Worm (Caenorhabditis elegans): ENCODE results near the gene F26F12.5.

F26F12.5 gene

ce11 chrV:5848015-5848609 lies 16.9 kb downstream of the F26F12.5 start:
- TF ChIP-seq med-1 (GFP tag; optimal IDR thresholded peaks at IDR 0.05; ENCODE audit: insufficient read depth) (no peak), ztf-29 (GFP tag; IDR thresholded peaks at IDR 0.05) (no peak), cog-1 (tag; optimal IDR thresholded peaks at IDR 0.05) (no peak)

- TF ChIP-seq flt-1 (GFP tag; IDR thresholded peaks at IDR 0.05) (no peak), klf-2 (GFP tag; conservative IDR thresholded peaks at IDR 0.05) (no peak), tab-1 (GFP tag; IDR thresholded peaks at IDR 0.05) (no peak)
These were observed 18.3 kb downstream of the F26F12.5 start for ce11 chrV:5846729-5847128.

ce11 chrV:5845669-5846189 lies 19.3 kb downstream of the F26F12.5 start, which contains the start of gene F26F12.3:
Gene F26F12.3 (minus strand): TSS chrV:5845719.
- TF ChIP-seq tab-1 (GFP tag; IDR thresholded peaks at IDR 0.05) (no peak), ztf-29 (GFP tag; IDR thresholded peaks at IDR 0.05) (no peak), klf-2 (GFP tag; conservative IDR thresholded peaks at IDR 0.05) (no peak), ref-1 (GFP tag; conservative IDR thresholded peaks at IDR 0.05) (no peak), cog-1 (tag; optimal IDR thresholded peaks at IDR 0.05) (no peak), ztf-23 (GFP tag; IDR thresholded peaks at IDR 0.05) (no peak), flt-1 (GFP tag; IDR thresholded peaks at IDR 0.05) (no peak), med-1 (GFP tag; optimal IDR thresholded peaks at IDR 0.05; ENCODE audit: insufficient read depth) (no peak), T22C8.4 (GFP tag; IDR thresholded peaks at IDR 0.05) (no peak)

- no peak for TF ChIP-seq flt-1 (GFP tag; IDR thresholded peaks at IDR 0.05)
- no peak for TF ChIP-seq T22C8.4 (GFP tag; IDR thresholded peaks at IDR 0.05)
- TF ChIP-seq tab-1 (GFP tag; IDR thresholded peaks at IDR 0.05), result no peak
- TF ChIP-seq klf-2 (GFP tag; conservative IDR thresholded peaks at IDR 0.05), result no peak
- no peak for TF ChIP-seq ref-1 (GFP tag; conservative IDR thresholded peaks at IDR 0.05)
- no peak for TF ChIP-seq med-1 (GFP tag; optimal IDR thresholded peaks at IDR 0.05; ENCODE audit: insufficient read depth)
- TF ChIP-seq ztf-23 (GFP tag; IDR thresholded peaks at IDR 0.05), result no peak
- TF ChIP-seq cog-1 (tag; optimal IDR thresholded peaks at IDR 0.05), result no peak
- no peak for TF ChIP-seq ztf-29 (GFP tag; IDR thresholded peaks at IDR 0.05)
These were observed 19.8 kb downstream of the F26F12.5 start for ce11 chrV:5845162-5845561.

ce11 chrV:5844349-5844760 lies 20.6 kb downstream of the F26F12.5 start:
- TF ChIP-seq ztf-23 (GFP tag; IDR thresholded peaks at IDR 0.05) (no peak), flt-1 (GFP tag; IDR thresholded peaks at IDR 0.05) (no peak), ztf-29 (GFP tag; IDR thresholded peaks at IDR 0.05) (no peak), med-1 (GFP tag; optimal IDR thresholded peaks at IDR 0.05; ENCODE audit: insufficient read depth) (no peak), klf-2 (GFP tag; conservative IDR thresholded peaks at IDR 0.05) (no peak), ref-1 (GFP tag; conservative IDR thresholded peaks at IDR 0.05) (no peak), cog-1 (tag; optimal IDR thresholded peaks at IDR 0.05) (no peak), T22C8.4 (GFP tag; IDR thresholded peaks at IDR 0.05) (no peak), tab-1 (GFP tag; IDR thresholded peaks at IDR 0.05) (no peak)

- TF ChIP-seq T22C8.4 (GFP tag; IDR thresholded peaks at IDR 0.05) (no peak), tab-1 (GFP tag; IDR thresholded peaks at IDR 0.05) (0 out of 2 replicates have a peak, but pooled peaks have one; percentile 39), ztf-23 (GFP tag; IDR thresholded peaks at IDR 0.05) (no peak), med-1 (GFP tag; optimal IDR thresholded peaks at IDR 0.05; ENCODE audit: insufficient read depth) (no peak), ref-1 (GFP tag; conservative IDR thresholded peaks at IDR 0.05) (no peak), cog-1 (tag; optimal IDR thresholded peaks at IDR 0.05) (no peak), ztf-29 (GFP tag; IDR thresholded peaks at IDR 0.05) (no peak), klf-2 (GFP tag; conservative IDR thresholded peaks at IDR 0.05) (no peak)
These were observed 21.3 kb downstream of the F26F12.5 start for ce11 chrV:5843415-5844337.

ce11 chrV:5842507-5843144 lies 22.4 kb downstream of the F26F12.5 start:
- TF ChIP-seq flt-1 (GFP tag; IDR thresholded peaks at IDR 0.05) (no peak), T22C8.4 (GFP tag; IDR thresholded peaks at IDR 0.05) (no peak), ref-1 (GFP tag; conservative IDR thresholded peaks at IDR 0.05) (no peak), cog-1 (tag; optimal IDR thresholded peaks at IDR 0.05) (no peak), ztf-23 (GFP tag; IDR thresholded peaks at IDR 0.05) (no peak), klf-2 (GFP tag; conservative IDR thresholded peaks at IDR 0.05) (no peak), tab-1 (GFP tag; IDR thresholded peaks at IDR 0.05) (no peak), med-1 (GFP tag; optimal IDR thresholded peaks at IDR 0.05; ENCODE audit: insufficient read depth) (no peak), ztf-29 (GFP tag; IDR thresholded peaks at IDR 0.05) (no peak)

ce11 chrV:5840939-5841338 lies 24.0 kb downstream of the F26F12.5 start:
- TF ChIP-seq med-1 (GFP tag; optimal IDR thresholded peaks at IDR 0.05; ENCODE audit: insufficient read depth), result no peak
- TF ChIP-seq tab-1 (GFP tag; IDR thresholded peaks at IDR 0.05), result no peak
- TF ChIP-seq ref-1 (GFP tag; conservative IDR thresholded peaks at IDR 0.05), result no peak
- TF ChIP-seq cog-1 (tag; optimal IDR thresholded peaks at IDR 0.05), result no peak
- TF ChIP-seq T22C8.4 (GFP tag; IDR thresholded peaks at IDR 0.05), result no peak
- no peak for TF ChIP-seq flt-1 (GFP tag; IDR thresholded peaks at IDR 0.05)
- no peak for TF ChIP-seq ztf-23 (GFP tag; IDR thresholded peaks at IDR 0.05)
- no peak for TF ChIP-seq klf-2 (GFP tag; conservative IDR thresholded peaks at IDR 0.05)
- no peak for TF ChIP-seq ztf-29 (GFP tag; IDR thresholded peaks at IDR 0.05)
